Worm (Caenorhabditis elegans): ENCODE measurements around the gene E02H4.8.

- TF ChIP-seq hnd-1 (tag; optimal IDR thresholded peaks at IDR 0.05) (no peak), F13C5.2 (tag; optimal IDR thresholded peaks at IDR 0.05) (no peak), ama-1 (optimal IDR thresholded peaks at IDR 0.05) (no peak), flt-1 (GFP tag; IDR thresholded peaks at IDR 0.05) (no peak), hmbx-1 (tag; optimal IDR thresholded peaks at IDR 0.05) (no peak)
Measured at ce11 chrX:14296559-14296958, 33.2 kb upstream of the E02H4.8 start, which contains the start of gene madd-3.

All from whole organism, early embryonic.